Fruit fly (Drosophila melanogaster): Measurements from ENCODE around the gene GstT3.

DNA sequence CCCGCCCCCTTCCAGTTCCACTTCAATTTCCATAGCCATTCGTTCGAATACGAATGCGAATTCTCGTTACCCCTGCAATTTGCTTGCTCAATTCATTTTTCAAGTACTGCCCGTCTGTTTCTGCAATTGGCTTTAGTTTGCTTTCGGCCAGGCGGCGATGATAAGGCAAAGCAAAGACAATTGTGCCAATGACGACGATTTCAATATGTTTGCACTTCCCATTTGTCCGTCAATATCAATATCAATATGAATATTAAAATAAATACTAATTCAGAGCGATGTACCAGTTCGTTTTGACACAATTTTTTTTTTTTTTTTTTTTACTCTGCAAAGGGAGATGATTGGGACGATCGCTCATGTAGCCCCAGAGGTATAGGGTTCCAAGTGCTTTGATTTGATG is 38.6 kb downstream of the GstT3 start:
- no peak for TF ChIP-seq lz (GFP tag; optimal IDR thresholded peaks at IDR 0.05)
- TF ChIP-seq fd85E (GFP tag; optimal IDR thresholded peaks at IDR 0.05), result no peak
- TF ChIP-seq pdm3 (GFP tag; optimal IDR thresholded peaks at IDR 0.05), result no peak
- TF ChIP-seq CG15336 (GFP tag; IDR thresholded peaks at IDR 0.05), result no peak
- peak; percentile 37 for TF ChIP-seq vri (GFP tag; optimal IDR thresholded peaks at IDR 0.05)
- TF ChIP-seq achi (GFP tag; optimal IDR thresholded peaks at IDR 0.05), result no peak
- TF ChIP-seq dac (GFP tag; optimal IDR thresholded peaks at IDR 0.05), result no peak
- TF ChIP-seq CG6792 (GFP tag; optimal IDR thresholded peaks at IDR 0.05), result peak; percentile 21
- TF ChIP-seq CG16779 (tag; optimal IDR thresholded peaks at IDR 0.05), result no peak
- TF ChIP-seq CG10631 (GFP tag; optimal IDR thresholded peaks at IDR 0.05), result peak; percentile 17
- peak; percentile 38 for TF ChIP-seq Smox (GFP tag; optimal IDR thresholded peaks at IDR 0.05)
